Fruit fly (Drosophila melanogaster) whole organism, embryonic: ENCODE results near the gene Ndae1.

Experiments used
- Abd-B ChIP-seq: fragments of 200-800 bp; sonication (Bioruptor generic); optimal IDR thresholded peaks from 2 replicates; lab custom pipeline; 2018; ENCODE audit warnings: missing biosample characterization, mild to moderate bottlenecking, missing genetic modification characterization, moderate library complexity
- Atf3 ChIP-seq: fragments of 200-800 bp; sonication (Bioruptor generic); optimal IDR thresholded peaks from 3 replicates; lab custom pipeline; 2016; ENCODE audit warnings: missing biosample characterization, missing genetic modification characterization
- Bgb ChIP-seq: fragments of 200-800 bp; sonication (Bioruptor generic); IDR thresholded peaks from 2 replicates; pipeline ENCODE4 v1.3.6; 2022; ENCODE audit warnings: missing biosample characterization, missing genetic modification characterization; ENCODE audit not compliant: partially characterized antibody
- Blimp-1 ChIP-seq: fragments of 200-800 bp; sonication (Bioruptor generic); optimal IDR thresholded peaks from 3 replicates; lab custom pipeline; 2018; ENCODE audit warnings: missing biosample characterization, missing genetic modification characterization, mild to moderate bottlenecking, moderate library complexity, missing genetic modification reagents
- CG1024 ChIP-seq: fragments of 200-800 bp; sonication (Bioruptor generic); IDR thresholded peaks from 2 replicates; pipeline ENCODE4 v1.3.6; 2022; ENCODE audit warnings: missing biosample characterization, missing genetic modification characterization
- CG10366 ChIP-seq: fragments of 200-800 bp; sonication (Bioruptor generic); IDR thresholded peaks from 2 replicates; pipeline ENCODE4 v1.3.6; 2022; ENCODE audit warnings: missing biosample characterization, missing genetic modification characterization
- CG10565 ChIP-seq: fragments of 200-800 bp; sonication (Bioruptor generic); optimal IDR thresholded peaks from 3 replicates; lab custom pipeline; 2016; ENCODE audit warnings: missing biosample characterization, mild to moderate bottlenecking, missing genetic modification characterization
- CG11560 ChIP-seq: fragments of 200-800 bp; sonication (Bioruptor generic); IDR thresholded peaks from 3 replicates; pipeline ENCODE4 v1.3.6; 2022; ENCODE audit warnings: missing biosample characterization, missing genetic modification characterization
- CG12155 ChIP-seq: fragments of 200-800 bp; sonication (Bioruptor generic); optimal IDR thresholded peaks from 3 replicates; lab custom pipeline; 2016; ENCODE audit warnings: missing biosample characterization, missing genetic modification characterization
- CG12659 ChIP-seq: fragments of 200-800 bp; sonication (Bioruptor generic); optimal IDR thresholded peaks from 3 replicates; lab custom pipeline; 2017; ENCODE audit warnings: mild to moderate bottlenecking, missing biosample characterization, missing genetic modification reagents, missing genetic modification characterization
- CG13123 ChIP-seq: fragments of 200-800 bp; sonication (Bioruptor generic); optimal IDR thresholded peaks from 2 replicates; lab custom pipeline; 2016; ENCODE audit warnings: missing biosample characterization, missing genetic modification characterization
- CG13296 ChIP-seq: fragments of 200-800 bp; sonication (Bioruptor generic); optimal IDR thresholded peaks from 3 replicates; lab custom pipeline; 2018; ENCODE audit warnings: missing biosample characterization, mild to moderate bottlenecking, missing genetic modification characterization
- CG15269 ChIP-seq: fragments of 200-800 bp; sonication (Bioruptor generic); optimal IDR thresholded peaks from 2 replicates; lab custom pipeline; 2018; ENCODE audit warnings: missing biosample characterization, mild to moderate bottlenecking, missing genetic modification characterization, moderate library complexity
- CG15601 ChIP-seq: fragments of 200-800 bp; sonication (Bioruptor generic); optimal IDR thresholded peaks from 3 replicates; lab custom pipeline; 2019; ENCODE audit warnings: missing biosample characterization, mild to moderate bottlenecking, missing genetic modification characterization, moderate library complexity
- CG3726 ChIP-seq: fragments of 200-800 bp; sonication (Bioruptor generic); IDR thresholded peaks from 3 replicates; pipeline ENCODE4, ENCODE4 v1.3.6; 2022; ENCODE audit warnings: missing biosample characterization, missing genetic modification characterization
- CG3847 ChIP-seq: fragments of 200-800 bp; sonication (Bioruptor generic); IDR thresholded peaks from 2 replicates; pipeline ENCODE4 v1.3.6; 2022; ENCODE audit warnings: missing biosample characterization, missing genetic modification characterization
- CG4282 ChIP-seq: fragments of 200-800 bp; sonication (Bioruptor generic); optimal IDR thresholded peaks from 2 replicates; lab custom pipeline; 2016; ENCODE audit warnings: missing biosample characterization, missing genetic modification characterization
- CG5180 ChIP-seq: fragments of 200-800 bp; sonication (Bioruptor generic); optimal IDR thresholded peaks from 3 replicates; lab custom pipeline; 2017; ENCODE audit warnings: missing biosample characterization, missing genetic modification characterization, mild to moderate bottlenecking, moderate library complexity, missing genetic modification reagents
- CG6854 ChIP-seq: fragments of 200-800 bp; sonication (Bioruptor generic); optimal IDR thresholded peaks from 3 replicates; lab custom pipeline; 2017; ENCODE audit warnings: missing biosample characterization, mild to moderate bottlenecking, missing genetic modification characterization
- CG7963 ChIP-seq: fragments of 200-800 bp; sonication (Bioruptor generic); IDR thresholded peaks from 3 replicates; pipeline ENCODE4 v1.3.6; 2022; ENCODE audit warnings: missing biosample characterization, missing genetic modification characterization; ENCODE audit not compliant: partially characterized antibody
- CG7987 ChIP-seq: fragments of 200-800 bp; sonication (Bioruptor generic); optimal IDR thresholded peaks from 2 replicates; lab custom pipeline; 2018; ENCODE audit warnings: missing biosample characterization, mild to moderate bottlenecking, missing genetic modification characterization, moderate library complexity
- CG8359 ChIP-seq: fragments of 200-800 bp; sonication (Bioruptor generic); optimal IDR thresholded peaks from 2 replicates; lab custom pipeline; 2017; ENCODE audit warnings: missing biosample characterization, mild to moderate bottlenecking, missing genetic modification characterization, borderline replicate concordance
- CG8944 ChIP-seq: fragments of 200-800 bp; sonication (Bioruptor generic); optimal IDR thresholded peaks from 3 replicates; lab custom pipeline; 2016; ENCODE audit warnings: missing biosample characterization, missing genetic modification characterization
- CG9215 ChIP-seq: fragments of 200-800 bp; sonication (Bioruptor generic); IDR thresholded peaks from 2 replicates; pipeline ENCODE4 v1.3.6; 2022; ENCODE audit warnings: missing biosample characterization, missing genetic modification characterization
- CrebB ChIP-seq: fragments of 200-800 bp; sonication (Bioruptor generic); optimal IDR thresholded peaks from 3 replicates; lab custom pipeline; 2018; ENCODE audit warnings: missing biosample characterization, mild to moderate bottlenecking, missing genetic modification characterization
- Doc2 ChIP-seq: fragments of 200-800 bp; sonication (Bioruptor generic); IDR thresholded peaks from 2 replicates; pipeline ENCODE4 v1.3.6; 2022; ENCODE audit warnings: missing biosample characterization, missing genetic modification characterization
- HLH4C ChIP-seq: fragments of 200-800 bp; sonication (Bioruptor generic); IDR thresholded peaks from 3 replicates; pipeline ENCODE4 v1.3.6; 2022; ENCODE audit warnings: missing biosample characterization, missing genetic modification characterization; ENCODE audit not compliant: partially characterized antibody
- Hr78 ChIP-seq, 2 experiments: fragments of 200-800 bp in 1 of 2; fragments of >200 bp in 1 of 2; sonication (Bioruptor generic) in 1 of 2; optimal IDR thresholded peaks; 2 replicates each; lab custom pipeline; 2017 to 2019; ENCODE audit warnings: missing biosample characterization in 2 of 2, missing genetic modification characterization in 2 of 2, mild to moderate bottlenecking in 1 of 2, moderate library complexity in 1 of 2
- Lim3 ChIP-seq: fragments of 200-800 bp; sonication (Bioruptor generic); IDR thresholded peaks from 2 replicates; pipeline ENCODE4 v1.3.6; 2022; ENCODE audit warnings: missing biosample characterization, missing genetic modification characterization
- Med ChIP-seq: fragments of 200-800 bp; sonication (Bioruptor generic); peaks from one replicate; lab custom pipeline; 2016; ENCODE audit warnings: missing biosample characterization, missing genetic modification characterization, mild to moderate bottlenecking, inconsistent platforms, moderate library complexity
- Mes4 ChIP-seq: fragments of 200-800 bp; sonication (Bioruptor generic); optimal IDR thresholded peaks from 2 replicates; lab custom pipeline; 2016; ENCODE audit warnings: missing biosample characterization, missing genetic modification characterization
- NFAT ChIP-seq: fragments of 200-800 bp; sonication (Bioruptor generic); IDR thresholded peaks from 2 replicates; pipeline ENCODE4 v1.3.6; 2022; ENCODE audit warnings: missing biosample characterization, missing genetic modification characterization
- Pdp1 ChIP-seq, 2 experiments: fragments of 200-800 bp; sonication (Bioruptor generic); optimal IDR thresholded peaks; 3 replicates each; lab custom pipeline; 2016; ENCODE audit warnings: missing biosample characterization in 2 of 2, missing genetic modification characterization in 2 of 2, mild to moderate bottlenecking in 1 of 2, moderate library complexity in 1 of 2
- TFAM ChIP-seq: fragments of 200-800 bp; sonication (Bioruptor generic); optimal IDR thresholded peaks from 2 replicates; lab custom pipeline; 2017; ENCODE audit warnings: missing biosample characterization, missing genetic modification characterization, inconsistent platforms
- ac ChIP-seq: fragments of 200-800 bp; sonication (Bioruptor generic); optimal IDR thresholded peaks from 3 replicates; lab custom pipeline; 2017; ENCODE audit warnings: missing biosample characterization, mild to moderate bottlenecking, missing genetic modification characterization
- al ChIP-seq: fragments of 200-800 bp; sonication (Bioruptor generic); IDR thresholded peaks from 2 replicates; pipeline ENCODE4 v1.3.6; 2022; ENCODE audit warnings: missing biosample characterization, missing genetic modification characterization
- crc ChIP-seq: fragments of 200-800 bp; sonication (Bioruptor generic); optimal IDR thresholded peaks from 2 replicates; lab custom pipeline; 2016; ENCODE audit warnings: missing biosample characterization, missing genetic modification characterization
- dm ChIP-seq: fragments of 200-800 bp; sonication (Bioruptor generic); optimal IDR thresholded peaks from 3 replicates; lab custom pipeline; 2016; ENCODE audit warnings: missing biosample characterization, missing genetic modification characterization
- emc ChIP-seq: fragments of 200-800 bp; sonication (Bioruptor generic); optimal IDR thresholded peaks from 2 replicates; lab custom pipeline; 2016; ENCODE audit warnings: missing biosample characterization, missing genetic modification characterization
- gcm ChIP-seq: fragments of 200-800 bp; sonication (Bioruptor generic); optimal IDR thresholded peaks from 2 replicates; lab custom pipeline; 2019; ENCODE audit warnings: missing biosample characterization, mild to moderate bottlenecking, missing genetic modification characterization, moderate library complexity
- lbe ChIP-seq: fragments of 200-800 bp; sonication (Bioruptor generic); optimal IDR thresholded peaks from 2 replicates; lab custom pipeline; 2016; ENCODE audit warnings: missing biosample characterization, mild to moderate bottlenecking, missing genetic modification characterization
- mirr ChIP-seq: fragments of 200-800 bp; sonication (Bioruptor generic); optimal IDR thresholded peaks from 3 replicates; lab custom pipeline; 2018; ENCODE audit warnings: missing biosample characterization, mild to moderate bottlenecking, missing genetic modification characterization
- oc ChIP-seq: fragments of 200-800 bp; sonication (Bioruptor generic); optimal IDR thresholded peaks from 2 replicates; lab custom pipeline; 2018; ENCODE audit warnings: missing biosample characterization, mild to moderate bottlenecking, missing genetic modification characterization, moderate library complexity
- run ChIP-seq: fragments of 200-800 bp; sonication (Bioruptor generic); optimal IDR thresholded peaks from 3 replicates; lab custom pipeline; 2018; ENCODE audit warnings: missing biosample characterization, mild to moderate bottlenecking, missing genetic modification characterization
- sens-2 ChIP-seq: fragments of 200-800 bp; sonication (Bioruptor generic); IDR thresholded peaks from 2 replicates; pipeline ENCODE4 v1.3.6; 2022; ENCODE audit warnings: missing biosample characterization, missing genetic modification characterization
- seq ChIP-seq: fragments of 200-800 bp; sonication (Bioruptor generic); IDR thresholded peaks from 2 replicates; pipeline ENCODE4 v1.3.6; 2022; ENCODE audit warnings: missing biosample characterization, missing genetic modification characterization
- tap ChIP-seq: fragments of 200-800 bp; optimal IDR thresholded peaks from 3 replicates; lab custom pipeline; 2019; ENCODE audit warnings: missing biosample characterization, mild to moderate bottlenecking, missing genetic modification characterization, moderate library complexity
- tna ChIP-seq: fragments of 200-800 bp; sonication (Bioruptor generic); IDR thresholded peaks from 2 replicates; pipeline ENCODE4 v1.3.6; 2022; ENCODE audit warnings: missing biosample characterization, missing genetic modification characterization; ENCODE audit not compliant: partially characterized antibody
- vnd ChIP-seq: fragments of 200-800 bp; sonication (Bioruptor generic); IDR thresholded peaks from 3 replicates; pipeline ENCODE4 v1.3.6; 2022; ENCODE audit warnings: missing biosample characterization, missing genetic modification characterization; ENCODE audit not compliant: partially characterized antibody
- zen2 ChIP-seq: fragments of 200-800 bp; sonication (Bioruptor generic); IDR thresholded peaks from 3 replicates; pipeline ENCODE4 v1.3.6; 2022; ENCODE audit warnings: missing biosample characterization, missing genetic modification characterization; ENCODE audit not compliant: partially characterized antibody

The Ndae1 gene

DNA sequence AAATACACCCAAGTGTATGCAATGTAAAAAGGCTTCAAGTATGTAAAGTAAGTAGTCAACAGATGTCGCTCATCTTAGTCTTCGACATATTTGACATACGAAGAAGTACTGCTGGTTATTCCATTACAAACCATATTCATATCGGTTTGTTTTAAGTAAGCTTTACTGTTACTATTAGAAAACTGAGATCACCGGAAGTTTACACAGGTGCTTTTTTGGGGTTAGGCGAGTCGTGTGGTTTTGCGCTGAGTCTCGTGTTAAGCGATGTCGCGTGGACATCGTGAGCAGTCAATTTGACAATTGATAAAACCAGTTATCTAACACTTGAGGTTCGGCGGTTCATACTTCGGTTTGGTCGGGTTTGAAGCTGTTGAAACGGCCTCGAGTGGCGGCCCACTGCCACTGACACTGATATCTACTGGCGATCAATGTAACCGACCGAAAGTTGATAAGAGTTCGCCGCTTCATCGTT lies 5.6 kb upstream of the Ndae1 start (continued):
- TF ChIP-seq sens-2 (GFP tag; lab: Robert Waterston, UW) (no peak), gcm (no peak), Lim3 (GFP tag; lab: Robert Waterston, UW) (no peak), tna (no peak), CG13123 (GFP tag; lab: Kevin White, UChicago) (no peak), Bgb (GFP tag; lab: Robert Waterston, UW) (peak; percentile 45), tap (tag; lab: Kevin White, UChicago) (no peak), lbe (GFP tag; lab: Kevin White, UChicago) (no peak), CG3847 (GFP tag; lab: Robert Waterston, UW) (no peak), Abd-B (GFP tag; lab: Kevin White, UChicago) (no peak), CG4282 (no peak), vnd (GFP tag; lab: Robert Waterston, UW) (0 out of 3 replicates have a peak, but pooled peaks have one; percentile 50), seq (GFP tag; lab: Robert Waterston, UW) (no peak), TFAM (GFP tag; lab: Kevin White, UChicago) (no peak), run (no peak), Pdp1 (GFP tag; optimal IDR thresholded peaks at IDR 0.05; lab: Kevin White, UChicago) (peak in 1 of 2 experiments; percentile 24), CG5180 (GFP tag; lab: Kevin White, UChicago) (peak; percentile 85), CG6854 (GFP tag; lab: Kevin White, UChicago) (no peak), zen2 (GFP tag; lab: Robert Waterston, UW) (0 out of 3 replicates have a peak, but pooled peaks have one; percentile 29), CrebB (no peak), CG8944 (GFP tag; lab: Kevin White, UChicago) (no peak), CG8359 (GFP tag; lab: Kevin White, UChicago) (no peak), CG7987 (GFP tag; lab: Kevin White, UChicago) (peak; percentile 34), oc (no peak), mirr (peak; percentile 74), CG10565 (GFP tag; lab: Kevin White, UChicago) (no peak), Hr78 (GFP tag; optimal IDR thresholded peaks at IDR 0.05; lab: Kevin White, UChicago) (peak in 1 of 2 experiments; percentile 60), HLH4C (GFP tag; lab: Robert Waterston, UW) (0 out of 3 replicates have a peak, but pooled peaks have one; percentile 11), CG7963 (GFP tag; lab: Robert Waterston, UW) (no peak), CG15601 (peak; percentile 14), CG1024 (GFP tag; lab: Robert Waterston, UW) (no peak), Atf3 (GFP tag; lab: Kevin White, UChicago) (no peak), ac (GFP tag; lab: Kevin White, UChicago) (no peak), CG11560 (tag; lab: Robert Waterston, UW) (no peak), dm (peak; percentile 32), Med (GFP tag; lab: Kevin White, UChicago) (peak; percentile 83), al (GFP tag; lab: Robert Waterston, UW) (no peak)

DNA sequence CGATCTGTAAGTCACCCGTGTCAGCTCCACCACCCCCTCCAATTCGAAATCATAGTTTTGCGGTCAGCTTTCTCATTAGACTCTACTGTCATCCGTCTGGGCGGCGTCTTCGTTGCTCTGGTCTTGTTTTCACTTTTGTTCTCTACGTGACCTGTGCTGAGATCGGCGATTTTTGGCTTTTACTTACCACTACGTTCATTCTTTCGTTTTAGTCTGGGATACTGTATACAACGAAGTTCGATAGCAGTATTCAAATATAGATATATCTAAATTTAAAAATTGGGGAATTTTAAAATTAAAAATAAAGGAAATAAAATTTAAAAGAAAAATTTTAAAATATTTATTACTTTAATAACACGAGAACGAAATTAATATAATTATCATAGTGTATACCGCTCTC lies 3.7 kb upstream of the Ndae1 start, which contains the start of gene CG13786:
TSS of gene CG13786 (minus strand) at position 101 of the 400 bp plus-strand sequence.
- 0 out of 2 replicates have a peak, but pooled peaks have one; percentile 22 for TF ChIP-seq Doc2 (GFP tag; lab: Robert Waterston, UW)
- TF ChIP-seq crc (GFP tag; lab: Kevin White, UChicago): no peak
- no peak for TF ChIP-seq CG9215 (GFP tag; lab: Robert Waterston, UW)
- TF ChIP-seq NFAT (GFP tag; lab: Robert Waterston, UW): no peak
- no peak for TF ChIP-seq CG3726 (GFP tag; lab: Robert Waterston, UW)
- no peak for TF ChIP-seq CG10366 (GFP tag; lab: Robert Waterston, UW)
- TF ChIP-seq Hr78 (GFP tag; optimal IDR thresholded peaks at IDR 0.05; lab: Kevin White, UChicago): no peak
- no peak for TF ChIP-seq CG12659
- TF ChIP-seq CG15269 (tag; lab: Kevin White, UChicago): no peak
- no peak for TF ChIP-seq Atf3 (GFP tag; lab: Kevin White, UChicago)
- no peak for TF ChIP-seq CG12155 (GFP tag; lab: Kevin White, UChicago)
- peak; percentile 68 for TF ChIP-seq Blimp-1
- no peak for TF ChIP-seq Mes4 (GFP tag; lab: Kevin White, UChicago)
- TF ChIP-seq CG13296 (GFP tag; lab: Kevin White, UChicago): no peak
- no peak for TF ChIP-seq emc (GFP tag; lab: Kevin White, UChicago)
